Fruit fly (Drosophila melanogaster): ENCODE data around the gene CG46339.

DNA sequence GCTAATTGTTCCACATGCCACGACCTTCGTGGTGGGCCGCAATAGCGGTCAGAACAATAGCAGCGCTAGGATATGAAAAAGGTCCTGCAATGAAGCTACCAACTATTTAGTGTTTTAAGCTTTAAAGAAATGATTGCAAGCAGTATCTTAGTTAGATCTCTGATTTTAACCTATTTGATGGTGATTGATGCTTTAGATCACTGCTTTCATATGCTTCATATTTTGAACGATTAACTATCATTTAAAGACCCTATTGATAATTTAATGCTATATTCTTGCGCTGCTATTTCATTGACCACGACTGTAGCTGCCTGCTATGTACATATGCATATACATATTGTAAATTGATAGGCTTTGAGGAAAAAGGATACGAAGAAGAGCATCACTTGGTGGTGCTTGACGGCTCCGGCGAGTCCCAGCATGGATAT, 48.2 kb downstream of the CG46339 start:
- no peak for TF ChIP-seq tj (GFP tag; optimal IDR thresholded peaks at IDR 0.05)
- peak; percentile 45 for TF ChIP-seq CG7101 (tag; optimal IDR thresholded peaks at IDR 0.05)
- no peak for TF ChIP-seq bab1 (GFP tag; optimal IDR thresholded peaks at IDR 0.05)
- no peak for TF ChIP-seq ovo (GFP tag; optimal IDR thresholded peaks at IDR 0.05)
